Fruit fly (Drosophila melanogaster): ENCODE results near the gene dnt.
A peak's percentile ranks its signal among the peaks of the same experiment; 100 is the strongest.

dm6 chr2L:19342018-19342417 lies 21.0 kb downstream of the dnt start:
- TF ChIP-seq Jarid2 (GFP tag; optimal IDR thresholded peaks at IDR 0.05) (no peak), BEAF-32 (GFP tag; optimal IDR thresholded peaks at IDR 0.05) (no peak), onecut (GFP tag; IDR thresholded peaks at IDR 0.05) (peak; percentile 19; the same call in 1 of the 2 replicates), CG5245 (GFP tag; optimal IDR thresholded peaks at IDR 0.05) (no peak), pfk (GFP tag; optimal IDR thresholded peaks at IDR 0.05) (no peak), luna (GFP tag; optimal IDR thresholded peaks at IDR 0.05) (no peak), D19A (tag; optimal IDR thresholded peaks at IDR 0.05) (peak; percentile 7), CG34422 (GFP tag; IDR thresholded peaks at IDR 0.05) (no peak), slbo (GFP tag; IDR thresholded peaks at IDR 0.05) (no peak), CG7556 (GFP tag; optimal IDR thresholded peaks at IDR 0.05) (peak; percentile 26), CG11696 (GFP tag; IDR thresholded peaks at IDR 0.05) (no peak), Fer1 (GFP tag; optimal IDR thresholded peaks at IDR 0.05) (no peak), CG18262 (tag; optimal IDR thresholded peaks at IDR 0.05) (peak; percentile 76), HmgD (GFP tag; optimal IDR thresholded peaks at IDR 0.05) (no peak)

Data from whole organism, embryonic.